Worm (Caenorhabditis elegans) whole organism, L3 larva: ENCODE data around the gene D2024.1.
A peak's percentile ranks its signal among the peaks of the same experiment; 100 is the strongest.

Source experiments
- R02D3.7 ChIP-seq: fragments of 150-350 bp; optimal IDR thresholded peaks from 2 replicates; lab custom pipeline; 2014; ENCODE audit warnings: missing biosample characterization, missing genetic modification characterization
- ZK546.5 ChIP-seq: sonication (generic microtip); optimal IDR thresholded peaks from 2 replicates; lab custom pipeline; 2017; ENCODE audit warnings: missing biosample characterization, missing genetic modification characterization
- ceh-9 ChIP-seq: sonication (generic microtip); optimal IDR thresholded peaks from 2 replicates; lab custom pipeline; 2018; ENCODE audit warnings: missing biosample characterization, missing genetic modification characterization
- egl-27 ChIP-seq: sonication (generic microtip); optimal IDR thresholded peaks from 4 replicates; lab custom pipeline; 2017; ENCODE audit warnings: missing biosample characterization, missing genetic modification reagents, missing genetic modification characterization
- elt-1 ChIP-seq: fragments of 150-350 bp; optimal IDR thresholded peaks from 2 replicates; lab custom pipeline; 2014; ENCODE audit warnings: missing biosample characterization, missing genetic modification characterization
- jun-1 ChIP-seq: fragments of 150-350 bp; optimal IDR thresholded peaks from 2 replicates; lab custom pipeline; 2014; ENCODE audit warnings: missing biosample characterization, missing genetic modification reagents, missing genetic modification characterization
- nhr-237 ChIP-seq: fragments of 150-350 bp; optimal IDR thresholded peaks from 2 replicates; lab custom pipeline; 2014; ENCODE audit warnings: missing biosample characterization, missing genetic modification characterization
- nhr-25 ChIP-seq: sonication (generic microtip); optimal IDR thresholded peaks from 2 replicates; lab custom pipeline; 2017; ENCODE audit warnings: missing biosample characterization, missing genetic modification characterization
- nhr-28 ChIP-seq: fragments of 150-350 bp; optimal IDR thresholded peaks from 2 replicates; lab custom pipeline; 2014; ENCODE audit warnings: missing biosample characterization, missing genetic modification characterization
- nhr-77 ChIP-seq: fragments of 150-350 bp; optimal IDR thresholded peaks from 2 replicates; lab custom pipeline; 2014; ENCODE audit warnings: missing biosample characterization, missing genetic modification characterization
- pha-4 ChIP-seq: fragments of 150-350 bp; optimal IDR thresholded peaks from 2 replicates; lab custom pipeline; 2014; ENCODE audit warnings: missing biosample characterization, missing genetic modification reagents, missing genetic modification characterization
- skn-1 ChIP-seq: fragments of 150-350 bp; optimal IDR thresholded peaks from 2 replicates; lab custom pipeline; 2014; ENCODE audit warnings: missing biosample characterization, missing genetic modification characterization
- ztf-11 ChIP-seq: fragments of 150-350 bp; optimal IDR thresholded peaks from 2 replicates; lab custom pipeline; 2014; ENCODE audit warnings: missing biosample characterization, missing genetic modification characterization
- ztf-4 ChIP-seq: fragments of 150-350 bp; optimal IDR thresholded peaks from 2 replicates; lab custom pipeline; 2014; ENCODE audit warnings: missing biosample characterization, missing genetic modification characterization

DNA sequence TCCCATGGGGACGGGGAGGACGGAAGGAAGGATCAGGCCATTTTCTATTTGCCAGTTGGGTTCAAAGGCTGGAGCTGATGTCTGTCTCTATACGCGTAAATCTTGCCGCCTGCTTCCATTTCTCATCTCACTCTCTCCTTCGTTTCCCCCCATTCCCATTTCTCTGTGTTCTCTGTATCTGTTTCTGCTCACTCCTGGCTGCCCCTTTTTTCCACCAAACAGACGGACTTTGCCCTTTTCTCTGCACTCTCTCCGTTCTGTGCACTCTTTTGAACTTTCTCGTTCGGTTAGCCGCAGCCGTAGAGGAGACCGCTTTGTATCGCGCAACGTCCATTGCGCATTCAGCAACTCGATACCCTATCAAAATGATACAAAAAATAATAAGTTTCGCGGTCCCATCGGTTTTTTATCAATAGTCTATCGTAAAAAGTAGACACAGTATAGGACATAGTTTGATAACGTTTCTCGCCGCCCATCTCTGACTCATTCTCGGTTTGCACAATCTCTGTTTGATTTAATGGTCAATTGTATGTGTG lies 11.9 kb upstream of the D2024.1 start:
- no peak for TF ChIP-seq ztf-11
- no peak for TF ChIP-seq skn-1 (tag; lab: Kevin White, UChicago)
- TF ChIP-seq nhr-25 (tag; lab: Kevin White, UChicago): no peak
- no peak for TF ChIP-seq ceh-9
- no peak for TF ChIP-seq egl-27
- no peak for TF ChIP-seq nhr-237 (tag; lab: Kevin White, UChicago)
- TF ChIP-seq ZK546.5: no peak
- TF ChIP-seq nhr-28: no peak
- TF ChIP-seq R02D3.7: no peak
- peak; percentile 64 for TF ChIP-seq pha-4 (tag; lab: Kevin White, UChicago)
- TF ChIP-seq elt-1 (tag; lab: Kevin White, UChicago): no peak
- TF ChIP-seq jun-1 (tag; lab: Kevin White, UChicago): peak; percentile 76
- TF ChIP-seq ztf-4: no peak
- no peak for TF ChIP-seq nhr-77
